Worm (Caenorhabditis elegans): Measurements from ENCODE around the gene num-1.

num-1 gene

ce11 chrV:20845524-20846208 is 16.1 kb downstream of the num-1 start, which contains the start of the genes F31D4.2 and fkb-6 (continued):
- TF ChIP-seq ets-4 (GFP tag; optimal IDR thresholded peaks at IDR 0.05) = no peak
- 0 out of 2 replicates have a peak, but pooled peaks have one; percentile 7 for TF ChIP-seq F33H1.4 (GFP tag; IDR thresholded peaks at IDR 0.05)
- TF ChIP-seq B0019.2 (GFP tag; conservative IDR thresholded peaks at IDR 0.05) = no peak
- no peak for TF ChIP-seq nhr-80 (tag; optimal IDR thresholded peaks at IDR 0.05)
- TF ChIP-seq ztf-22 (GFP tag; optimal IDR thresholded peaks at IDR 0.05) = no peak
- no peak for TF ChIP-seq pha-4 (tag; optimal IDR thresholded peaks at IDR 0.05)
- TF ChIP-seq snpc-3.4 (tag; optimal IDR thresholded peaks at IDR 0.05) = peak; percentile 49
- TF ChIP-seq Y53G8AR.9 (GFP tag; conservative IDR thresholded peaks at IDR 0.05) = peak; percentile 67
- no peak for TF ChIP-seq unc-130 (GFP tag; optimal IDR thresholded peaks at IDR 0.05)
- TF ChIP-seq T26A5.8 (tag; optimal IDR thresholded peaks at IDR 0.05) = no peak
- TF ChIP-seq atf-7 (tag; optimal IDR thresholded peaks at IDR 0.05) = no peak
- peak; percentile 89 for TF ChIP-seq D2030.7 (GFP tag; IDR thresholded peaks at IDR 0.05)
- TF ChIP-seq attf-5 (GFP tag; optimal IDR thresholded peaks at IDR 0.05) = peak; percentile 43
- TF ChIP-seq athp-1 (tag; optimal IDR thresholded peaks at IDR 0.05) = peak; percentile 26
- no peak for TF ChIP-seq tbx-9 (tag; optimal IDR thresholded peaks at IDR 0.05; ENCODE audit: borderline replicate concordance)
- no peak for TF ChIP-seq C17E4.6 (GFP tag; IDR thresholded peaks at IDR 0.05)
- TF ChIP-seq ceh-27 (GFP tag; optimal IDR thresholded peaks at IDR 0.05) = peak; percentile 63
- TF ChIP-seq let-526 (GFP tag; IDR thresholded peaks at IDR 0.05) = no peak
- no peak for TF ChIP-seq nfya-2 (GFP tag; IDR thresholded peaks at IDR 0.05)
- TF ChIP-seq mxl-1 (tag; optimal IDR thresholded peaks at IDR 0.05) = no peak
- TF ChIP-seq Y79H2A.3 (GFP tag; conservative IDR thresholded peaks at IDR 0.05) = no peak
- TF ChIP-seq lir-1 (GFP tag; conservative IDR thresholded peaks at IDR 0.05) = 0 out of 2 replicates have a peak, but pooled peaks have one; percentile 6
- TF ChIP-seq ztf-3 (GFP tag; optimal IDR thresholded peaks at IDR 0.05) = no peak
- peak; percentile 6 for TF ChIP-seq madf-10 (tag; optimal IDR thresholded peaks at IDR 0.05)
- peak; percentile 30 for TF ChIP-seq rpc-1 (optimal IDR thresholded peaks at IDR 0.05)
- no peak for TF ChIP-seq rpc-1 (tag; optimal IDR thresholded peaks at IDR 0.05)
- TF ChIP-seq madf-6 (GFP tag; IDR thresholded peaks at IDR 0.05) = peak; percentile 72
- TF ChIP-seq hlh-26 (GFP tag; conservative IDR thresholded peaks at IDR 0.05) = no peak
- TF ChIP-seq ztf-6 (GFP tag; IDR thresholded peaks at IDR 0.05) = no peak
- TF ChIP-seq lsy-27 (tag; optimal IDR thresholded peaks at IDR 0.05; ENCODE audit: borderline replicate concordance, insufficient read depth) = no peak
- no peak for TF ChIP-seq nfyb-1 (GFP tag; IDR thresholded peaks at IDR 0.05)
- TF ChIP-seq ceh-100 (GFP tag; IDR thresholded peaks at IDR 0.05) = peak; percentile 50; the same call in 1 of the 2 replicates
- no peak for TF ChIP-seq Y95B8A.8 (GFP tag; IDR thresholded peaks at IDR 0.05)
- peak; percentile 88 for TF ChIP-seq lsl-1 (GFP tag; optimal IDR thresholded peaks at IDR 0.05)
- TF ChIP-seq K12H6.12 (tag; optimal IDR thresholded peaks at IDR 0.05) = peak; percentile 35
- TF ChIP-seq F22D6.2 (tag; optimal IDR thresholded peaks at IDR 0.05) = no peak
- TF ChIP-seq aptf-2 (GFP tag; conservative IDR thresholded peaks at IDR 0.05) = no peak
- no peak for TF ChIP-seq F52B5.7 (tag; optimal IDR thresholded peaks at IDR 0.05)
- no peak for TF ChIP-seq T07F8.4 (tag; optimal IDR thresholded peaks at IDR 0.05)
- TF ChIP-seq hlh-12 (tag; optimal IDR thresholded peaks at IDR 0.05) = no peak
- no peak for TF ChIP-seq dpff-1 (tag; optimal IDR thresholded peaks at IDR 0.05)
- no peak for TF ChIP-seq ztf-26 (tag; optimal IDR thresholded peaks at IDR 0.05)
- no peak for TF ChIP-seq efl-1 (GFP tag; optimal IDR thresholded peaks at IDR 0.05)
- TF ChIP-seq K11D2.4 (GFP tag; IDR thresholded peaks at IDR 0.05) = peak; percentile 62
- peak; percentile 46; the same call in 1 of the 2 replicates for TF ChIP-seq ceh-91 (GFP tag; IDR thresholded peaks at IDR 0.05)
- TF ChIP-seq zfh-2 (GFP tag; conservative IDR thresholded peaks at IDR 0.05) = no peak
- TF ChIP-seq sdz-38 (tag; optimal IDR thresholded peaks at IDR 0.05) = no peak
- 0 out of 2 replicates have a peak, but pooled peaks have one; percentile 4 for TF ChIP-seq egrh-3 (GFP tag; IDR thresholded peaks at IDR 0.05)
- no peak for TF ChIP-seq hrde-1 (tag; optimal IDR thresholded peaks at IDR 0.05; ENCODE audit: borderline replicate concordance)
